Fruit fly (Drosophila melanogaster) S2 (cell line): ENCODE measurements around the gene fabp.

Experiments used
- CG8478 ChIP-seq: fragments of >200 bp; optimal IDR thresholded peaks from 2 replicates; lab custom pipeline; 2018
- CTCF ChIP-seq, 2 experiments: fragments of >200 bp; optimal IDR thresholded peaks; 2 replicates each; lab custom pipeline; 2018

DNA sequence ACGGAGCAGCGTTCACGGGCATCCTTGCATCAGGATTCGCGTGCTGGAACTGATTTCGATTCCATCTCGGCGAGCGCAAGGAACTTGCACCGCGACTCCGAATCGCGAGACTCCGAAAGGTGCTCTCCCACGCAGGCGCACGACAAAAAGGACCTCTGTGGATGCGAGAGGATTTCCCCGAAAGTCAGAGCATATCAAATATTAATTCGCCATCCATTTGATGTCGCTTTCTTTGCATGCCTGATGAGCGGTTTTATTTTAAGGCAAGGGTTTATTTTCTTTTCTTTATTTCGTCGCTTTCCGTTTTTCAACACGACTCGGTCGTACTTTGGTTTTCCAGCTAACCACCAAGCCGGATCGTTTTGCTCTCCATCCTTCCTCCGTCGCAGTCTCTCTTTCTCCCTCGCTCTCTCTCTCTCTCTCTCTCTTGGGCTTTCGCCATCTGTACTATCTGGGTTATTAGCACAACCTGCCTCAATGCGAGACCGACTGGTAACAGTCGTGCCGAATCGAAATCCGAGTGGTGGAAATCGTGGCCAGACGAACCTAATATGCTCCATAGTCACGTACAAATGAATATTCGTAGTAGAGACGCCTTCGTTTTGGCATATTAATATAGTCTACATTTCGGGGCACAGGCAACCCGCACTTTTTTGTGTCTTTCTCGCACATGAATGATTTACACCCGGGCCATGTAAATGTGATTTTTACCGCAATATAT lies 23.8 kb downstream of the fabp start, which contains the start of gene dpr4:
- TF ChIP-seq CG8478 (lab: Kevin White, UChicago) (no peak), CTCF (optimal IDR thresholded peaks at IDR 0.05; lab: Kevin White, UChicago) (no peak)
